Worm (Caenorhabditis elegans) whole organism, young adult: ENCODE data around the gene csa-1.

Source experiments
- B0261.1 ChIP-seq: sonication (generic microtip); optimal IDR thresholded peaks from 2 replicates; lab custom pipeline; 2016; ENCODE audit warnings: mild to moderate bottlenecking, missing genetic modification characterization, moderate library complexity, missing compliant biosample characterization
- C06A6.2 ChIP-seq: fragments of 200-800 bp; sonication (Bioruptor generic); conservative IDR thresholded peaks from 2 replicates; pipeline ENCODE4 v1.3.6; 2022; ENCODE audit warnings: missing genetic modification characterization, missing compliant biosample characterization
- F23B12.7 ChIP-seq: sonication (generic microtip); optimal IDR thresholded peaks from 2 replicates; lab custom pipeline; 2017; ENCODE audit warnings: missing genetic modification characterization, mild to moderate bottlenecking, missing compliant biosample characterization, antibody characterized with exemption, moderate library complexity; ENCODE audit not compliant: insufficient read depth
- F52B5.7 ChIP-seq: sonication (generic microtip); optimal IDR thresholded peaks from 2 replicates; lab custom pipeline; 2016; ENCODE audit warnings: mild to moderate bottlenecking, missing genetic modification characterization, missing compliant biosample characterization
- F57A8.1 ChIP-seq: fragments of 200-800 bp; sonication (Bioruptor generic); optimal IDR thresholded peaks from 2 replicates; lab custom pipeline; 2018; ENCODE audit warnings: mild to moderate bottlenecking, missing genetic modification characterization, moderate library complexity, missing compliant biosample characterization
- K11D2.4 ChIP-seq: fragments of 200-800 bp; sonication (Bioruptor generic); IDR thresholded peaks from 2 replicates; pipeline ENCODE4 v1.3.6; 2022; ENCODE audit warnings: missing genetic modification reagents, missing genetic modification characterization, missing compliant biosample characterization
- Y56A3A.18 ChIP-seq: fragments of 200-800 bp; sonication (Bioruptor generic); IDR thresholded peaks from 2 replicates; pipeline ENCODE4 v1.3.6; 2022; ENCODE audit warnings: missing genetic modification reagents, missing genetic modification characterization, missing compliant biosample characterization
- Y79H2A.3 ChIP-seq: fragments of 200-800 bp; sonication (Bioruptor generic); conservative IDR thresholded peaks from 2 replicates; pipeline ENCODE4 v1.3.6; 2022; ENCODE audit warnings: missing genetic modification reagents, missing genetic modification characterization, missing compliant biosample characterization
- aptf-2 ChIP-seq: fragments of 200-800 bp; sonication (Bioruptor generic); conservative IDR thresholded peaks from 2 replicates; pipeline ENCODE4 v1.3.6; 2022; ENCODE audit warnings: missing genetic modification reagents, missing genetic modification characterization, missing compliant biosample characterization
- cebp-2 ChIP-seq: fragments of 200-800 bp; sonication (Bioruptor generic); IDR thresholded peaks from 2 replicates; pipeline ENCODE4 v1.3.6; 2022; ENCODE audit warnings: missing genetic modification characterization, missing compliant biosample characterization
- ceh-27 ChIP-seq: fragments of 200-800 bp; sonication (Bioruptor generic); optimal IDR thresholded peaks from 2 replicates; lab custom pipeline; 2018; ENCODE audit warnings: mild to moderate bottlenecking, missing genetic modification characterization, moderate library complexity, missing compliant biosample characterization
- ceh-40 ChIP-seq: fragments of 200-800 bp; sonication (Bioruptor generic); IDR thresholded peaks from 2 replicates; pipeline ENCODE4 v1.3.6; 2022; ENCODE audit warnings: missing genetic modification characterization, missing compliant biosample characterization
- chd-7 ChIP-seq: sonication (generic microtip); optimal IDR thresholded peaks from 2 replicates; lab custom pipeline; 2016; ENCODE audit warnings: mild to moderate bottlenecking, missing genetic modification characterization, moderate library complexity, missing compliant biosample characterization
- dox-1 ChIP-seq: fragments of 200-800 bp; sonication (Bioruptor generic); IDR thresholded peaks from 2 replicates; pipeline ENCODE4 v1.3.6; 2022; ENCODE audit warnings: missing genetic modification reagents, missing genetic modification characterization, missing compliant biosample characterization
- dpl-1 ChIP-seq: fragments of 150-350 bp; optimal IDR thresholded peaks from 2 replicates; lab custom pipeline; 2014; ENCODE audit warnings: missing biosample characterization, missing genetic modification reagents, missing genetic modification characterization
- egl-44 ChIP-seq: fragments of 200-800 bp; sonication (Bioruptor generic); IDR thresholded peaks from 2 replicates; pipeline ENCODE4 v1.3.6; 2022; ENCODE audit warnings: missing genetic modification reagents, missing genetic modification characterization, missing compliant biosample characterization
- ets-4 ChIP-seq: fragments of 200-800 bp; sonication (Bioruptor generic); optimal IDR thresholded peaks from 2 replicates; lab custom pipeline; 2018; ENCODE audit warnings: mild to moderate bottlenecking, missing genetic modification characterization, missing compliant biosample characterization
- him-1 ChIP-seq: sonication (generic microtip); optimal IDR thresholded peaks from 2 replicates; lab custom pipeline; 2016; ENCODE audit warnings: missing genotype, missing genetic modification reagents, missing genetic modification characterization, missing compliant biosample characterization
- hlh-26 ChIP-seq: fragments of 200-800 bp; sonication (Bioruptor generic); conservative IDR thresholded peaks from 2 replicates; pipeline ENCODE4 v1.3.6; 2022; ENCODE audit warnings: missing genetic modification reagents, missing genetic modification characterization, missing compliant biosample characterization
- hmg-1.2 ChIP-seq: fragments of 200-800 bp; sonication (Bioruptor generic); IDR thresholded peaks from 2 replicates; pipeline ENCODE4 v1.3.6; 2022; ENCODE audit warnings: missing genetic modification reagents, missing genetic modification characterization, missing compliant biosample characterization
- let-607 ChIP-seq, 2 experiments: fragments of 200-800 bp in 1 of 2; sonication (Bioruptor generic) in 1 of 2; sonication (generic microtip) in 1 of 2; optimal IDR thresholded peaks; 2 replicates each; lab custom pipeline; 2016 to 2018; ENCODE audit warnings: mild to moderate bottlenecking in 2 of 2, missing compliant biosample characterization in 2 of 2, missing genetic modification characterization in 2 of 2, moderate library complexity in 2 of 2, missing genotype in 1 of 2
- lin-35 ChIP-seq, 3 experiments: fragments of 150-350 bp in 2 of 3; sonication (generic microtip) in 1 of 3; optimal IDR thresholded peaks; 2 replicates each; lab custom pipeline; 2014 to 2018; ENCODE audit warnings: missing biosample characterization in 3 of 3, missing genetic modification characterization in 3 of 3, missing genetic modification reagents in 3 of 3
- lin-40 ChIP-seq: sonication (generic microtip); optimal IDR thresholded peaks from 2 replicates; lab custom pipeline; 2016; ENCODE audit warnings: missing genetic modification characterization, mild to moderate bottlenecking, missing compliant biosample characterization, missing genotype, missing genetic modification reagents
- lir-1 ChIP-seq: fragments of 200-800 bp; sonication (Bioruptor generic); conservative IDR thresholded peaks from 2 replicates; pipeline ENCODE4 v1.3.6; 2022; ENCODE audit warnings: missing genetic modification reagents, missing genetic modification characterization, missing compliant biosample characterization
- madf-6 ChIP-seq: fragments of 200-800 bp; sonication (Bioruptor generic); IDR thresholded peaks from 2 replicates; pipeline ENCODE4 v1.3.6; 2022; ENCODE audit warnings: missing genetic modification reagents, missing genetic modification characterization, missing compliant biosample characterization
- mes-4 ChIP-seq: sonication (generic microtip); optimal IDR thresholded peaks from 2 replicates; lab custom pipeline; 2016; ENCODE audit warnings: missing genotype, missing genetic modification characterization, missing compliant biosample characterization
- mxl-1 ChIP-seq: sonication (generic microtip); optimal IDR thresholded peaks from 2 replicates; lab custom pipeline; 2016; ENCODE audit warnings: missing genetic modification characterization, missing compliant biosample characterization
- nfya-2 ChIP-seq: fragments of 200-800 bp; sonication (Bioruptor generic); IDR thresholded peaks from 2 replicates; pipeline ENCODE4 v1.3.6; 2022; ENCODE audit warnings: missing genetic modification reagents, missing genetic modification characterization, missing compliant biosample characterization
- nhr-27 ChIP-seq: fragments of 200-800 bp; sonication (Bioruptor generic); optimal IDR thresholded peaks from 2 replicates; lab custom pipeline; 2018; ENCODE audit warnings: mild to moderate bottlenecking, missing genetic modification characterization, moderate library complexity, missing compliant biosample characterization
- nhr-80 ChIP-seq: sonication (generic microtip); optimal IDR thresholded peaks from 2 replicates; lab custom pipeline; 2016; ENCODE audit warnings: missing genetic modification characterization, missing compliant biosample characterization
- rec-8 ChIP-seq, 2 experiments: sonication (generic microtip); optimal IDR thresholded peaks; 2 replicates each; lab custom pipeline; 2016; ENCODE audit warnings: mild to moderate bottlenecking in 2 of 2, missing genetic modification characterization in 2 of 2, missing genetic modification reagents in 2 of 2, missing genotype in 2 of 2, missing biosample characterization in 1 of 2, missing compliant biosample characterization in 1 of 2, moderate library complexity in 1 of 2
- rpc-1 ChIP-seq, 2 experiments: fragments of 150-350 bp in 1 of 2; sonication (generic microtip) in 1 of 2; optimal IDR thresholded peaks; 2 replicates each; lab custom pipeline; 2014 to 2018; ENCODE audit warnings: missing biosample characterization in 1 of 2, missing genetic modification characterization in 1 of 2, missing genetic modification reagents in 1 of 2, missing genotype in 1 of 2
- sdz-38 ChIP-seq: sonication (generic microtip); optimal IDR thresholded peaks from 2 replicates; lab custom pipeline; 2016; ENCODE audit warnings: missing genotype, missing genetic modification characterization, missing compliant biosample characterization
- snpc-1.1 ChIP-seq: sonication (generic microtip); optimal IDR thresholded peaks from 2 replicates; lab custom pipeline; 2017; ENCODE audit warnings: missing genetic modification characterization, mild to moderate bottlenecking, missing compliant biosample characterization, antibody characterized with exemption, moderate library complexity, missing genotype, missing genetic modification reagents; ENCODE audit not compliant: insufficient read depth
- snpc-3.4 ChIP-seq: sonication (generic microtip); optimal IDR thresholded peaks from 2 replicates; lab custom pipeline; 2017; ENCODE audit warnings: missing genetic modification characterization, mild to moderate bottlenecking, missing compliant biosample characterization, antibody characterized with exemption, moderate library complexity, missing genotype, missing genetic modification reagents
- somi-1 ChIP-seq: fragments of 200-800 bp; sonication (Bioruptor generic); optimal IDR thresholded peaks from 2 replicates; lab custom pipeline; 2018; ENCODE audit warnings: mild to moderate bottlenecking, missing genetic modification characterization, missing compliant biosample characterization
- tbx-9 ChIP-seq: sonication (generic microtip); optimal IDR thresholded peaks from 2 replicates; lab custom pipeline; 2016; ENCODE audit warnings: borderline replicate concordance, missing genetic modification characterization, inconsistent platforms, missing compliant biosample characterization
- tlf-1 ChIP-seq: fragments of 200-800 bp; sonication (Bioruptor generic); optimal IDR thresholded peaks from 2 replicates; lab custom pipeline; 2018; ENCODE audit warnings: mild to moderate bottlenecking, missing genetic modification characterization, missing compliant biosample characterization
- unc-130 ChIP-seq: sonication (generic microtip); optimal IDR thresholded peaks from 2 replicates; lab custom pipeline; 2016; ENCODE audit warnings: missing genetic modification reagents, missing genetic modification characterization, missing compliant biosample characterization
- xnd-1 ChIP-seq: sonication (generic microtip); optimal IDR thresholded peaks from 2 replicates; lab custom pipeline; 2016; ENCODE audit warnings: missing genotype, missing genetic modification reagents, missing genetic modification characterization, missing compliant biosample characterization
- zfh-2 ChIP-seq: fragments of 200-800 bp; sonication (Bioruptor generic); conservative IDR thresholded peaks from 2 replicates; pipeline ENCODE4 v1.3.6; 2022; ENCODE audit warnings: missing genetic modification reagents, missing genetic modification characterization, missing compliant biosample characterization
- zim-3 ChIP-seq: sonication (generic microtip); optimal IDR thresholded peaks from 2 replicates; lab custom pipeline; 2017; ENCODE audit warnings: mild to moderate bottlenecking, missing genetic modification characterization, moderate library complexity, missing compliant biosample characterization
- ztf-6 ChIP-seq: fragments of 200-800 bp; sonication (Bioruptor generic); IDR thresholded peaks from 2 replicates; pipeline ENCODE4 v1.3.6; 2022; ENCODE audit warnings: missing genetic modification reagents, missing genetic modification characterization, missing compliant biosample characterization

csa-1 gene

ce11 chrII:9284358-9285170 lies 35.0 kb downstream of the csa-1 start (continued):
- no peak for TF ChIP-seq tbx-9
- TF ChIP-seq F57A8.1, result no peak
- no peak for TF ChIP-seq nhr-27 (tag; lab: Kevin White, UChicago)
- no peak for TF ChIP-seq snpc-1.1 (tag; lab: Kevin White, UChicago)
- no peak for TF ChIP-seq dox-1 (GFP tag; lab: Robert Waterston, UW)

- TF ChIP-seq F23B12.7 (tag; lab: Kevin White, UChicago) (no peak), lir-1 (GFP tag; lab: Robert Waterston, UW) (no peak), B0261.1 (no peak), rec-8 (tag; optimal IDR thresholded peaks at IDR 0.05; lab: Kevin White, UChicago) (no peak), somi-1 (peak; percentile 68), lin-40 (peak; percentile 42), zfh-2 (GFP tag; lab: Robert Waterston, UW) (no peak), dpl-1 (GFP tag; lab: Kevin White, UChicago) (no peak), tlf-1 (peak; percentile 41), F52B5.7 (tag; lab: Kevin White, UChicago) (no peak), nfya-2 (no peak), ceh-27 (peak; percentile 8), mes-4 (no peak), ceh-40 (GFP tag; lab: Robert Waterston, UW) (no peak), ztf-6 (GFP tag; lab: Robert Waterston, UW) (no peak), let-607 (tag; optimal IDR thresholded peaks at IDR 0.05; lab: Kevin White, UChicago) (peak in 1 of 2 experiments; percentile 73), snpc-3.4 (no peak), lin-35 (GFP tag; optimal IDR thresholded peaks at IDR 0.05; lab: Kevin White, UChicago) (no peak), unc-130 (GFP tag; lab: Kevin White, UChicago) (no peak), him-1 (tag; lab: Kevin White, UChicago) (no peak), K11D2.4 (GFP tag; lab: Robert Waterston, UW) (peak; percentile 28; the same call in 1 of the 2 replicates), cebp-2 (no peak), chd-7 (peak; percentile 60), nhr-80 (tag; lab: Kevin White, UChicago) (peak; percentile 67), xnd-1 (tag; lab: Kevin White, UChicago) (no peak), Y79H2A.3 (GFP tag; lab: Robert Waterston, UW) (no peak), nhr-27 (tag; lab: Kevin White, UChicago) (no peak), sdz-38 (no peak), mxl-1 (tag; lab: Kevin White, UChicago) (no peak), ets-4 (GFP tag; lab: Kevin White, UChicago) (peak; percentile 39), C06A6.2 (GFP tag; lab: Robert Waterston, UW) (0 out of 2 replicates have a peak, but pooled peaks have one; percentile 26), zim-3 (no peak), rpc-1 (optimal IDR thresholded peaks at IDR 0.05; lab: Kevin White, UChicago) (no peak), rpc-1 (tag; optimal IDR thresholded peaks at IDR 0.05; lab: Kevin White, UChicago) (no peak), madf-6 (no peak), hmg-1.2 (GFP tag; lab: Robert Waterston, UW) (no peak), egl-44 (peak; percentile 63), aptf-2 (GFP tag; lab: Robert Waterston, UW) (no peak), Y56A3A.18 (GFP tag; lab: Robert Waterston, UW) (0 out of 2 replicates have a peak, but pooled peaks have one; percentile 34), hlh-26 (GFP tag; lab: Robert Waterston, UW) (no peak)
These were observed 35.7 kb downstream of the csa-1 start for ce11 chrII:9283668-9284357.
